Worm (Caenorhabditis elegans) whole organism, L1 larva: ENCODE data around the gene pals-17.

ENCODE experiments used
- Y116A8C.19 ChIP-seq: sonication (generic microtip); optimal IDR thresholded peaks from 2 replicates; lab custom pipeline; 2016; ENCODE audit warnings: missing compliant biosample characterization, missing genetic modification characterization, borderline replicate concordance
- egl-13 ChIP-seq: sonication (generic microtip); optimal IDR thresholded peaks from 2 replicates; lab custom pipeline; 2016; ENCODE audit warnings: missing genotype, missing genetic modification reagents, missing genetic modification characterization, missing compliant biosample characterization
- fkh-10 ChIP-seq: sonication (generic microtip); optimal IDR thresholded peaks from 2 replicates; lab custom pipeline; 2017; ENCODE audit warnings: missing biosample characterization, missing genetic modification reagents, missing genetic modification characterization
- fos-1 ChIP-seq: fragments of 150-350 bp; optimal IDR thresholded peaks from 2 replicates; lab custom pipeline; 2014; ENCODE audit warnings: missing biosample characterization, missing genetic modification characterization
- irx-1 ChIP-seq: sonication (generic microtip); optimal IDR thresholded peaks from 2 replicates; lab custom pipeline; 2016; ENCODE audit warnings: missing genetic modification characterization, missing compliant biosample characterization
- lin-14 ChIP-seq: fragments of 200-800 bp; sonication (Bioruptor generic); optimal IDR thresholded peaks from 2 replicates; lab custom pipeline; 2018; ENCODE audit warnings: mild to moderate bottlenecking, missing genetic modification characterization, moderate library complexity, missing compliant biosample characterization
- lin-39 ChIP-seq: fragments of 150-350 bp; optimal IDR thresholded peaks from 2 replicates; lab custom pipeline; 2014; ENCODE audit warnings: missing biosample characterization, missing genetic modification reagents, missing genetic modification characterization
- nhr-12 ChIP-seq: sonication (generic microtip); optimal IDR thresholded peaks from 2 replicates; lab custom pipeline; 2017; ENCODE audit warnings: missing biosample characterization, missing genetic modification characterization
- nhr-19 ChIP-seq: fragments of 200-800 bp; sonication (Bioruptor generic); conservative IDR thresholded peaks from 2 replicates; pipeline ENCODE4 v1.3.6; 2022; ENCODE audit warnings: missing genetic modification characterization, missing compliant biosample characterization
- nhr-47 ChIP-seq: sonication (generic microtip); optimal IDR thresholded peaks from 2 replicates; lab custom pipeline; 2016; ENCODE audit warnings: mild to moderate bottlenecking, missing genetic modification characterization, moderate library complexity, missing compliant biosample characterization
- skn-1 ChIP-seq: fragments of 150-350 bp; optimal IDR thresholded peaks from 2 replicates; lab custom pipeline; 2014; ENCODE audit warnings: missing biosample characterization, missing genetic modification characterization
- tbx-2 ChIP-seq: sonication (generic microtip); optimal IDR thresholded peaks from 2 replicates; lab custom pipeline; 2016; ENCODE audit warnings: missing genetic modification characterization, missing compliant biosample characterization
- zag-1 ChIP-seq: fragments of 150-350 bp; optimal IDR thresholded peaks from 2 replicates; lab custom pipeline; 2014; ENCODE audit warnings: missing biosample characterization, missing genetic modification characterization

The pals-17 gene

DNA sequence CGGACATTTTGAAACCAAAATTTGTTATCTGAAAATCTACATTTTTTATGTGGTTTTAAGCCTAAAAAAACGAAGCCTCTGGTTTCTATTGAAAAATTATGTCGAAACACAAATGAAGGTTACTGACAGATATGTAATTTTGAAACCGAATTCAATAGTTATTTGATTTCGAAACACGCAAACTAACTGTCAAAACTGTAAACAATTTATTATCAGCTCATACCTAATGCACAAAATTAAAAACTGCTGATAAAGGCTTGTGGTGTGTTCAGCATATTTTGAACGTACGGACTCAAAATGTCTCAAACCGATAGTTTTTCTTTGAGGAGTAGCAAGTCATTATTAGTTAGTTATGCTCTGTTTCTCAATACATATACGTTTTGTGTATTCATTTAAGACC is 49.2 kb downstream of the pals-17 start, which contains the start of gene fbxa-26:
TSS of gene fbxa-26 (minus strand) at position 35 of the 400 bp plus-strand sequence.
- no peak for TF ChIP-seq skn-1 (tag; lab: Kevin White, UChicago)
- TF ChIP-seq lin-14 (GFP tag; lab: Kevin White, UChicago), result no peak
- no peak for TF ChIP-seq egl-13 (tag; lab: Kevin White, UChicago)
- no peak for TF ChIP-seq Y116A8C.19
- TF ChIP-seq nhr-12, result no peak
- no peak for TF ChIP-seq fos-1 (tag; lab: Kevin White, UChicago)
- TF ChIP-seq tbx-2 (tag; lab: Kevin White, UChicago), result no peak
- TF ChIP-seq fkh-10 (GFP tag; lab: Kevin White, UChicago), result no peak
- TF ChIP-seq lin-39 (tag; lab: Kevin White, UChicago), result no peak
- TF ChIP-seq nhr-19, result no peak
- no peak for TF ChIP-seq irx-1 (tag; lab: Kevin White, UChicago)
- TF ChIP-seq nhr-47 (tag; lab: Kevin White, UChicago), result no peak
- TF ChIP-seq zag-1 (tag; lab: Kevin White, UChicago), result no peak
